Comparison of ENCODE assay signal across 5 fruit fly cellular contexts in the genomic region with DNA sequence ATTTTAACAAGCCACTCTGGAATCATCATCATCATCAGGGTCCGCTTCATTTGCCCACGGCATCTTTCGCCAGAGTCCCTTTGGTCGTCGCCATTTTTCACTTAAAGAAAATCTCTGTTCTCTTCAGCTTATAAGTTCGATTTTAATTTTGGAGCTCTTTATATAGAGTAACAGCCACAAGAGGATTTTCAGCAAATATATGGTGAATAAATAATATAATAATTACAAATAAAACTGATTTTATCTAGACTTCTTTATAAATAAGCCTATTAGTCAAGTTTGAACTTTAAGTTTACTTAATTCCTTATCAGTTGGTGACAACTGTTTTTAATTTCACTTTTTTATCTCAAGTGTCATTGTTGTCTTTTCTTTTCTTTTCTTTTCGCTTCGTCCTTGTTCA.
TF ChIP-seq lines count a peak whose summit lies in the region.

No protein-coding gene starts in this region.

- no peak for TF ChIP-seq CTCF in whole organism, embryonic (GFP tag; optimal IDR thresholded peaks at IDR 0.05; lab: Kevin White, UChicago)

TF ChIP-seq in whole organism, adult, 20 proteins besides CTCF, POLR2A, EP300 and RAD21:
- TF ChIP-seq Hr96 (GFP tag; optimal IDR thresholded peaks at IDR 0.05; lab: Kevin White, UChicago): no peak
- TF ChIP-seq kay (GFP tag; lab: Kevin White, UChicago; ENCODE audit: borderline replicate concordance): peak; percentile 3
- TF ChIP-seq CG11617 (GFP tag; optimal IDR thresholded peaks at IDR 0.05; lab: Kevin White, UChicago): no peak
- no peak for TF ChIP-seq CG33017 (tag; optimal IDR thresholded peaks at IDR 0.05; lab: Kevin White, UChicago)
- no peak for TF ChIP-seq CG7045 (GFP tag; optimal IDR thresholded peaks at IDR 0.05; lab: Kevin White, UChicago)

TF ChIP-seq in whole organism, embryonic, 481 proteins besides CTCF, POLR2A, EP300 and RAD21 (continues in another document):
- TF ChIP-seq H2.0 (GFP tag; IDR thresholded peaks at IDR 0.05; lab: Robert Waterston, UW) (no peak), ato (GFP tag; IDR thresholded peaks at IDR 0.05; lab: Robert Waterston, UW; ENCODE audit: partially characterized antibody) (no peak), dmrt99B (tag; optimal IDR thresholded peaks at IDR 0.05; lab: Kevin White, UChicago) (peak; percentile 48), NC2β (GFP tag; optimal IDR thresholded peaks at IDR 0.05; lab: Kevin White, UChicago) (no peak), Atf-2 (GFP tag; optimal IDR thresholded peaks at IDR 0.05; lab: Kevin White, UChicago) (no peak), sug (tag; optimal IDR thresholded peaks at IDR 0.05; lab: Kevin White, UChicago) (no peak), MBD-R2 (GFP tag; IDR thresholded peaks at IDR 0.05; lab: Robert Waterston, UW) (no peak), abd-A (tag; optimal IDR thresholded peaks at IDR 0.05; lab: Kevin White, UChicago) (no peak), ab (GFP tag; optimal IDR thresholded peaks at IDR 0.05; lab: Kevin White, UChicago) (no peak), Gsc (GFP tag; IDR thresholded peaks at IDR 0.05; lab: Robert Waterston, UW) (no peak), Vsx1 (GFP tag; optimal IDR thresholded peaks at IDR 0.05; lab: Kevin White, UChicago) (no peak), CG13123 (GFP tag; optimal IDR thresholded peaks at IDR 0.05; lab: Kevin White, UChicago) (no peak), Dp (GFP tag; optimal IDR thresholded peaks at IDR 0.05; lab: Kevin White, UChicago) (no peak), Meics (GFP tag; optimal IDR thresholded peaks at IDR 0.05; lab: Kevin White, UChicago) (no peak), Opbp (GFP tag; IDR thresholded peaks at IDR 0.05; lab: Robert Waterston, UW; ENCODE audit: partially characterized antibody) (no peak), CG1603 (tag; optimal IDR thresholded peaks at IDR 0.05; lab: Kevin White, UChicago) (no peak), nau (GFP tag; optimal IDR thresholded peaks at IDR 0.05; lab: Kevin White, UChicago) (no peak), Xrp1 (GFP tag; IDR thresholded peaks at IDR 0.05; lab: Robert Waterston, UW) (0 out of 2 replicates have a peak, but pooled peaks have one; percentile 7), lab (GFP tag; optimal IDR thresholded peaks at IDR 0.05; lab: Kevin White, UChicago) (peak; percentile 51), lov (optimal IDR thresholded peaks at IDR 0.05; lab: Kevin White, UChicago) (no peak), lov (GFP tag; IDR thresholded peaks at IDR 0.05; lab: Robert Waterston, UW) (no peak)

TF ChIP-seq in whole organism, prepupa, 60 proteins besides CTCF, POLR2A, EP300 and RAD21:
- no peak for TF ChIP-seq CG9139 (GFP tag; optimal IDR thresholded peaks at IDR 0.05; lab: Kevin White, UChicago)
- TF ChIP-seq CG10669 (GFP tag; optimal IDR thresholded peaks at IDR 0.05; lab: Kevin White, UChicago): no peak
- no peak for TF ChIP-seq CG4318 (GFP tag; optimal IDR thresholded peaks at IDR 0.05; lab: Kevin White, UChicago)
- peak; percentile 67 for TF ChIP-seq Eip78C (GFP tag; lab: Kevin White, UChicago)
- TF ChIP-seq CG6163 (GFP tag; IDR thresholded peaks at IDR 0.05; lab: Robert Waterston, UW): no peak
- no peak for TF ChIP-seq Sox102F (GFP tag; optimal IDR thresholded peaks at IDR 0.05; lab: Kevin White, UChicago)
- no peak for TF ChIP-seq salr (GFP tag; optimal IDR thresholded peaks at IDR 0.05; lab: Kevin White, UChicago)

TF ChIP-seq in whole organism, pupa, 21 proteins besides CTCF, POLR2A, EP300 and RAD21:
- TF ChIP-seq CG8159 (tag; optimal IDR thresholded peaks at IDR 0.05; lab: Kevin White, UChicago): peak; percentile 3
- no peak for TF ChIP-seq CG17806 (tag; optimal IDR thresholded peaks at IDR 0.05; lab: Kevin White, UChicago)

TF ChIP-seq in whole organism, wandering third instar larva, 38 proteins besides CTCF, POLR2A, EP300 and RAD21:
- TF ChIP-seq Hr78 (GFP tag; optimal IDR thresholded peaks at IDR 0.05; lab: Kevin White, UChicago) (no peak), Dfd (GFP tag; optimal IDR thresholded peaks at IDR 0.05; lab: Kevin White, UChicago) (peak; percentile 40)
